Fruit fly (Drosophila melanogaster): Measurements from ENCODE around the gene wor.

The wor gene

DNA sequence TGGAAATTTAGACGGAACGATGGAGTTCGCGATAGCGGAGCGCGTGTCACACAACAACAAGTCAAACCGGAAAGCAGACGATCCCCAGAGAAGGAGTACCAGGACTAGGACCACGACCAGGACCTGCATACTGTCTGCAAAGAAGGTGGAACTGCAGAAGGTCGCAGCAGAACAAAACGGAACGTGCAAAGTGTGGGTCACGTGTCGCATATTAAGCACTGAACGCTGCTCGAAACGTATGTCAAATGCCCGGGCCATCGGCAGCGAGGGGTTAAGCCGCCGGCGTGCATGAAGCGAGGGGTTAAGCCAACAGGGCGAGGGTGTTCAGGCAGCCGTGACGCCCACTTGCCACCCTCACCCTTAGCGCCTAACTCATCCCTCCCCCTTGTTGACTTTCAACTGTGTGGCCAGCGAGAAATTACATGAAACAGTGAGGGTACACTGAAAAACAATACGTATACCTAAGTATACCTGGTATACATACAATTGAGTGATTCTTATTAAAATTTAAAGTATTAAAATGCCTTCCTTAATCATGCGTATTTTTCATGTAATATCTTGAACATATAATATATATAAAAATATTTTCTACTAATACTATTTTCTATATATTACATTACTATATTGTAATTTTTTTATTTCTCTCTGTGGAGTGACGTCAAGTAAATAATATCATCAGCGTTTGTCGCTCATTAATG lies 16.6 kb upstream of the wor start (continued):
- TF ChIP-seq sd (tag; optimal IDR thresholded peaks at IDR 0.05) (no peak), CG11085 (GFP tag; IDR thresholded peaks at IDR 0.05) (no peak), CG18476 (GFP tag; optimal IDR thresholded peaks at IDR 0.05) (no peak), Ets97D (GFP tag; optimal IDR thresholded peaks at IDR 0.05) (no peak), fd3F (GFP tag; optimal IDR thresholded peaks at IDR 0.05) (no peak), CG30403 (GFP tag; optimal IDR thresholded peaks at IDR 0.05) (peak; percentile 18), Lhr (GFP tag; optimal IDR thresholded peaks at IDR 0.05) (no peak), salm (tag; optimal IDR thresholded peaks at IDR 0.05) (no peak), CG3407 (GFP tag; optimal IDR thresholded peaks at IDR 0.05) (peak; percentile 25), CG6272 (GFP tag; IDR thresholded peaks at IDR 0.05) (no peak), Asciz (GFP tag; optimal IDR thresholded peaks at IDR 0.05) (peak; percentile 12), sna (GFP tag; IDR thresholded peaks at IDR 0.05; ENCODE audit: partially characterized antibody) (no peak), Eip74EF (GFP tag; optimal IDR thresholded peaks at IDR 0.05) (peak in 1 of 2 experiments; percentile 11), Six4 (GFP tag; optimal IDR thresholded peaks at IDR 0.05) (peak; percentile 19), ssp (GFP tag; IDR thresholded peaks at IDR 0.05) (no peak), her (GFP tag; optimal IDR thresholded peaks at IDR 0.05) (no peak), CG3281 (GFP tag; optimal IDR thresholded peaks at IDR 0.05) (no peak), zf30C (GFP tag; optimal IDR thresholded peaks at IDR 0.05) (peak; percentile 83), gsb-n (tag; optimal IDR thresholded peaks at IDR 0.05) (peak; percentile 80), Dp (GFP tag; optimal IDR thresholded peaks at IDR 0.05) (no peak), Fer3 (tag; optimal IDR thresholded peaks at IDR 0.05) (no peak), luna (GFP tag; optimal IDR thresholded peaks at IDR 0.05) (no peak), pfk (GFP tag; optimal IDR thresholded peaks at IDR 0.05) (no peak), trh (GFP tag; optimal IDR thresholded peaks at IDR 0.05) (no peak), oc (tag; optimal IDR thresholded peaks at IDR 0.05) (peak; percentile 13), twi (tag; optimal IDR thresholded peaks at IDR 0.05) (peak; percentile 40), Side (GFP tag; optimal IDR thresholded peaks at IDR 0.05) (no peak), dpn (GFP tag; optimal IDR thresholded peaks at IDR 0.05) (peak in 1 of 2 experiments; percentile 10), Dfd (GFP tag; optimal IDR thresholded peaks at IDR 0.05) (no peak), ind (GFP tag; optimal IDR thresholded peaks at IDR 0.05) (no peak), CG7786 (GFP tag; optimal IDR thresholded peaks at IDR 0.05) (no peak), CG15601 (tag; optimal IDR thresholded peaks at IDR 0.05) (peak; percentile 70), ATbp (GFP tag; optimal IDR thresholded peaks at IDR 0.05) (peak; percentile 10), ranshi (GFP tag; IDR thresholded peaks at IDR 0.05) (peak; percentile 14; the same call in 1 of the 2 replicates), Xrp1 (GFP tag; IDR thresholded peaks at IDR 0.05) (peak; percentile 62; the same call in 1 of the 2 replicates), Antp (GFP tag; optimal IDR thresholded peaks at IDR 0.05) (no peak), fd96Cb (tag; optimal IDR thresholded peaks at IDR 0.05) (peak; percentile 61), bsh (GFP tag; optimal IDR thresholded peaks at IDR 0.05) (peak in 1 of 2 experiments; percentile 76), CG17361 (GFP tag; IDR thresholded peaks at IDR 0.05) (peak; percentile 79), BtbVII (GFP tag; optimal IDR thresholded peaks at IDR 0.05) (no peak), nau (GFP tag; optimal IDR thresholded peaks at IDR 0.05) (no peak), Taf1 (GFP tag; IDR thresholded peaks at IDR 0.05) (no peak), CG11398 (GFP tag; optimal IDR thresholded peaks at IDR 0.05) (no peak), Chrac-16 (GFP tag; optimal IDR thresholded peaks at IDR 0.05) (no peak), CG2199 (GFP tag; IDR thresholded peaks at IDR 0.05) (no peak), vvl (GFP tag; IDR thresholded peaks at IDR 0.05) (peak; percentile 57; the same call in 1 of the 2 replicates), CG12769 (tag; optimal IDR thresholded peaks at IDR 0.05) (no peak), CG17568 (GFP tag; optimal IDR thresholded peaks at IDR 0.05) (no peak), kah (GFP tag; optimal IDR thresholded peaks at IDR 0.05) (no peak)

Data from whole organism, embryonic.